Fruit fly (Drosophila melanogaster) whole organism, embryonic: Measurements from ENCODE around the gene Sgs5bis.

ENCODE experiments used
- CG7372 ChIP-seq: fragments of 200-800 bp; sonication (Bioruptor generic); IDR thresholded peaks from 2 replicates; pipeline ENCODE4 v1.3.6; 2022; ENCODE audit warnings: missing biosample characterization, missing genetic modification characterization
- gfzf ChIP-seq: fragments of 200-800 bp; sonication (Bioruptor generic); optimal IDR thresholded peaks from 2 replicates; lab custom pipeline; 2016; ENCODE audit warnings: missing biosample characterization, mild to moderate bottlenecking, missing genetic modification characterization, moderate library complexity
- insv ChIP-seq, 2 experiments: fragments of 200-800 bp; sonication (Bioruptor generic); optimal IDR thresholded peaks; 3 replicates each; lab custom pipeline; 2016 to 2018; ENCODE audit warnings: missing biosample characterization in 2 of 2, missing genetic modification characterization in 2 of 2
- lilli ChIP-seq: fragments of 200-800 bp; sonication (Bioruptor generic); optimal IDR thresholded peaks from 3 replicates; lab custom pipeline; 2016; ENCODE audit warnings: missing biosample characterization, missing genetic modification characterization

DNA sequence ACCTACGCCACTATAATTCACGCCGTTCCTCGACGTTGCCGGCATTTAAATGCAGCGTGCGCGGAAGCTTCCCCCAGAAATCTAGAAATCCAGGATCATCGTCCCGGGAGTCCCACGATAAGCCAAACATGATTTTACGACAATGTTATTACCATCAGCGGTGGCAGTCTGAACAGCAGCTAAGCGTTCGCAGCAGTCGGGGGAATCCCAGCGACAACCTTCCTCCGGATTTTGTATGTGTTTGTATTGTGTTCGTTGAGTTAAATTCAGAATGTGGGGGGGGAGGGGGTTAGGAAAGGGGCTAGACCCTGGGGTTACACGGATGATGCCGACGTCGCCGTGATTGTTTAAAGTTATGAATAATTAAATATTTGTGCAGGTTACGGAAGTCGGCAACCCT, 49.8 kb downstream of the Sgs5bis start:
- TF ChIP-seq lilli (no peak), CG7372 (GFP tag; lab: Robert Waterston, UW) (no peak), insv (GFP tag; optimal IDR thresholded peaks at IDR 0.05; lab: Kevin White, UChicago) (no peak), gfzf (GFP tag; lab: Kevin White, UChicago) (no peak)
